Worm (Caenorhabditis elegans) whole organism, early embryonic: Measurements from ENCODE around the gene pax-1.

ENCODE experiments used
- F13C5.2 ChIP-seq: sonication (generic microtip); optimal IDR thresholded peaks from 2 replicates; lab custom pipeline; 2017; ENCODE audit warnings: mild to moderate bottlenecking, missing genetic modification characterization, inconsistent platforms, missing compliant biosample characterization
- aly-1 ChIP-seq: sonication (generic microtip); optimal IDR thresholded peaks from 2 replicates; lab custom pipeline; 2016; ENCODE audit warnings: missing genetic modification characterization, missing compliant biosample characterization
- ama-1 ChIP-seq: fragments of 150-350 bp; optimal IDR thresholded peaks from 2 replicates; lab custom pipeline; 2014
- ceh-36 ChIP-seq: sonication (generic microtip); optimal IDR thresholded peaks from 2 replicates; lab custom pipeline; 2016; ENCODE audit warnings: missing genetic modification characterization, inconsistent platforms, missing compliant biosample characterization
- hmbx-1 ChIP-seq: sonication (generic microtip); optimal IDR thresholded peaks from 2 replicates; lab custom pipeline; 2016; ENCODE audit warnings: mild to moderate bottlenecking, missing genetic modification characterization, missing compliant biosample characterization
- hmg-4 ChIP-seq: fragments of 200-800 bp; sonication (Bioruptor generic); optimal IDR thresholded peaks from 2 replicates; lab custom pipeline; 2018; ENCODE audit warnings: mild to moderate bottlenecking, missing genetic modification characterization, missing compliant biosample characterization
- hnd-1 ChIP-seq: sonication (generic microtip); optimal IDR thresholded peaks from 2 replicates; lab custom pipeline; 2016; ENCODE audit warnings: missing genetic modification characterization, missing compliant biosample characterization
- scrt-1 ChIP-seq: fragments of 200-800 bp; sonication (Bioruptor generic); IDR thresholded peaks from 2 replicates; pipeline ENCODE4 v1.3.6; 2022; ENCODE audit warnings: missing genetic modification characterization, missing compliant biosample characterization
- tbx-11 ChIP-seq: fragments of 200-800 bp; sonication (Bioruptor generic); IDR thresholded peaks from 2 replicates; pipeline ENCODE4 v1.3.6; 2022; ENCODE audit warnings: missing genetic modification characterization, missing compliant biosample characterization

ce11 chrV:8268902-8269301 is 44.2 kb downstream of the pax-1 start, which contains the start of the genes asp-6 and asp-12:
- TF ChIP-seq ama-1 (no peak), F13C5.2 (no peak), ceh-36 (tag; lab: Kevin White, UChicago) (no peak), hnd-1 (no peak), hmg-4 (no peak), tbx-11 (no peak), scrt-1 (GFP tag; lab: Robert Waterston, UW) (no peak), aly-1 (tag; lab: Kevin White, UChicago) (no peak), hmbx-1 (no peak)
